Worm (Caenorhabditis elegans) whole organism, L2 larva: ENCODE measurements around the gene R10E8.6.
"Not testable (repeated sequence)": the region's sequence is repeated elsewhere in the genome, so short reads cannot be mapped to it uniquely, and the experiment has no call there.

ENCODE experiments used
- F13H6.1 ChIP-seq: sonication (generic microtip); optimal IDR thresholded peaks from 2 replicates; lab custom pipeline; 2016; ENCODE audit warnings: missing genetic modification characterization, missing compliant biosample characterization
- R02D3.7 ChIP-seq: fragments of 150-350 bp; optimal IDR thresholded peaks from 2 replicates; lab custom pipeline; 2014; ENCODE audit warnings: missing biosample characterization, missing genetic modification characterization
- ZK546.5 ChIP-seq: sonication (generic microtip); optimal IDR thresholded peaks from 2 replicates; lab custom pipeline; 2017; ENCODE audit warnings: missing biosample characterization, missing genetic modification characterization
- alr-1 ChIP-seq: fragments of 150-350 bp; optimal IDR thresholded peaks from 2 replicates; lab custom pipeline; 2014; ENCODE audit warnings: missing biosample characterization, missing genetic modification characterization
- ama-1 ChIP-seq: fragments of 150-350 bp; optimal IDR thresholded peaks from 2 replicates; lab custom pipeline; 2018; ENCODE audit warnings: inconsistent platforms
- ceh-16 ChIP-seq: fragments of 150-350 bp; optimal IDR thresholded peaks from 2 replicates; lab custom pipeline; 2014; ENCODE audit warnings: missing biosample characterization, missing genetic modification characterization
- ceh-82 ChIP-seq: fragments of 150-350 bp; optimal IDR thresholded peaks from 2 replicates; lab custom pipeline; 2014; ENCODE audit warnings: missing biosample characterization, missing genetic modification characterization
- crh-2 ChIP-seq: sonication (generic microtip); optimal IDR thresholded peaks from 2 replicates; lab custom pipeline; 2017; ENCODE audit warnings: missing biosample characterization, missing genetic modification characterization
- dmd-4 ChIP-seq: sonication (generic microtip); optimal IDR thresholded peaks from 2 replicates; lab custom pipeline; 2017; ENCODE audit warnings: missing biosample characterization, missing genetic modification characterization
- egl-27 ChIP-seq: sonication (generic microtip); optimal IDR thresholded peaks from 3 replicates; lab custom pipeline; 2017; ENCODE audit warnings: missing biosample characterization, missing genetic modification reagents, missing genetic modification characterization
- elt-3 ChIP-seq: sonication (generic microtip); optimal IDR thresholded peaks from 2 replicates; lab custom pipeline; 2017; ENCODE audit warnings: missing biosample characterization, missing genetic modification characterization
- fos-1 ChIP-seq: fragments of 150-350 bp; optimal IDR thresholded peaks from 2 replicates; lab custom pipeline; 2014; ENCODE audit warnings: missing biosample characterization, missing genetic modification characterization
- gmeb-1 ChIP-seq: fragments of 150-350 bp; optimal IDR thresholded peaks from 2 replicates; lab custom pipeline; 2014; ENCODE audit warnings: missing biosample characterization, missing genetic modification characterization
- lin-13 ChIP-seq: fragments of 150-350 bp; optimal IDR thresholded peaks from 2 replicates; lab custom pipeline; 2014; ENCODE audit warnings: missing biosample characterization, missing genetic modification reagents, missing genetic modification characterization
- lin-39 ChIP-seq: fragments of 150-350 bp; optimal IDR thresholded peaks from 2 replicates; lab custom pipeline; 2014; ENCODE audit warnings: missing biosample characterization, missing genetic modification reagents, missing genetic modification characterization
- mbf-1 ChIP-seq: sonication (generic microtip); optimal IDR thresholded peaks from 2 replicates; lab custom pipeline; 2017; ENCODE audit warnings: missing biosample characterization, missing genetic modification characterization
- nhr-11 ChIP-seq: fragments of 150-350 bp; optimal IDR thresholded peaks from 2 replicates; lab custom pipeline; 2014; ENCODE audit warnings: missing biosample characterization, missing genetic modification characterization
- nhr-12 ChIP-seq: fragments of 150-350 bp; optimal IDR thresholded peaks from 2 replicates; lab custom pipeline; 2014; ENCODE audit warnings: missing biosample characterization, missing genetic modification characterization
- nhr-23 ChIP-seq: fragments of 150-350 bp; optimal IDR thresholded peaks from 2 replicates; lab custom pipeline; 2014; ENCODE audit warnings: missing biosample characterization, missing genetic modification reagents, missing genetic modification characterization
- nhr-237 ChIP-seq: fragments of 150-350 bp; optimal IDR thresholded peaks from 2 replicates; lab custom pipeline; 2014; ENCODE audit warnings: missing biosample characterization, missing genetic modification characterization
- nhr-77 ChIP-seq: fragments of 150-350 bp; optimal IDR thresholded peaks from 2 replicates; lab custom pipeline; 2014; ENCODE audit warnings: missing biosample characterization, missing genetic modification characterization
- sem-4 ChIP-seq: fragments of 150-350 bp; optimal IDR thresholded peaks from 2 replicates; lab custom pipeline; 2014; ENCODE audit warnings: missing biosample characterization, missing genetic modification reagents, missing genetic modification characterization
- skn-1 ChIP-seq: sonication (generic microtip); optimal IDR thresholded peaks from 2 replicates; lab custom pipeline; 2017; ENCODE audit warnings: missing biosample characterization, missing genetic modification characterization
- sma-3 ChIP-seq: sonication (generic microtip); optimal IDR thresholded peaks from 2 replicates; lab custom pipeline; 2016; ENCODE audit warnings: missing genetic modification reagents, missing genetic modification characterization, missing compliant biosample characterization
- sma-9 ChIP-seq, 2 experiments: fragments of 150-350 bp in 1 of 2; sonication (generic microtip) in 1 of 2; optimal IDR thresholded peaks; 2 replicates each; lab custom pipeline; 2014 to 2016; ENCODE audit warnings: missing genetic modification characterization in 2 of 2, mild to moderate bottlenecking in 1 of 2, missing biosample characterization in 1 of 2, missing compliant biosample characterization in 1 of 2, missing genetic modification reagents in 1 of 2, moderate library complexity in 1 of 2
- snpc-4 ChIP-seq: fragments of 150-350 bp; optimal IDR thresholded peaks from 2 replicates; lab custom pipeline; 2014; ENCODE audit warnings: missing biosample characterization, missing genetic modification characterization
- unc-55 ChIP-seq: fragments of 150-350 bp; sonication (generic microtip); optimal IDR thresholded peaks from 3 replicates; lab custom pipeline; 2014; ENCODE audit warnings: missing biosample characterization, missing genetic modification reagents, missing genetic modification characterization
- unc-62 ChIP-seq: fragments of 150-350 bp; optimal IDR thresholded peaks from 2 replicates; lab custom pipeline; 2014; ENCODE audit warnings: missing biosample characterization, missing genetic modification reagents, missing genetic modification characterization
- zag-1 ChIP-seq: fragments of 150-350 bp; optimal IDR thresholded peaks from 2 replicates; lab custom pipeline; 2014; ENCODE audit warnings: missing biosample characterization, missing genetic modification characterization
- ztf-11 ChIP-seq: sonication (generic microtip); optimal IDR thresholded peaks from 2 replicates; lab custom pipeline; 2017; ENCODE audit warnings: missing biosample characterization, missing genetic modification characterization
- ztf-4 ChIP-seq: fragments of 150-350 bp; optimal IDR thresholded peaks from 2 replicates; lab custom pipeline; 2014; ENCODE audit warnings: missing biosample characterization, missing genetic modification characterization

Gene R10E8.6

ce11 chrV:18266238-18266637, at the start of gene R10E8.6:
R10E8.6 (minus strand) TSS chrV:18266391.
- TF ChIP-seq nhr-237 (tag; lab: Kevin White, UChicago) (no peak), fos-1 (tag; lab: Kevin White, UChicago) (peak; percentile 53), crh-2 (tag; lab: Kevin White, UChicago) (peak; percentile 10), ceh-82 (no peak)

ce11 chrV:18302414-18302813, 36.2 kb upstream of the R10E8.6 start, which contains the start of gene Y51A2A.6:
Y51A2A.6 (plus strand) TSS chrV:18302714.
- not testable (repeated sequence) for TF ChIP-seq nhr-77 (tag; lab: Kevin White, UChicago); sma-3 (GFP tag; lab: Kevin White, UChicago); sem-4 (tag; lab: Kevin White, UChicago)
- TF ChIP-seq, all 48 proteins: peak for 0; not testable (repeated sequence) for 48

ce11 chrV:18299313-18299712, 33.1 kb upstream of the R10E8.6 start:
- TF ChIP-seq mbf-1 (tag; lab: Kevin White, UChicago) (no peak), sma-3 (GFP tag; lab: Kevin White, UChicago) (no peak)

- TF ChIP-seq egl-27 (tag; lab: Kevin White, UChicago): no peak
- no peak for TF ChIP-seq ceh-16
- no peak for TF ChIP-seq lin-13
- TF ChIP-seq elt-3 (tag; lab: Kevin White, UChicago): no peak
- TF ChIP-seq ztf-4 (tag; lab: Kevin White, UChicago): no peak
- no peak for TF ChIP-seq ztf-11 (tag; lab: Kevin White, UChicago)
- no peak for TF ChIP-seq unc-62 (GFP tag; lab: Kevin White, UChicago)
- TF ChIP-seq nhr-11 (tag; lab: Kevin White, UChicago): no peak
- no peak for TF ChIP-seq unc-55
- TF ChIP-seq ZK546.5: no peak
- no peak for TF ChIP-seq skn-1 (tag; lab: Kevin White, UChicago)
- TF ChIP-seq nhr-77 (tag; lab: Kevin White, UChicago): no peak
- TF ChIP-seq sma-9 (GFP tag; optimal IDR thresholded peaks at IDR 0.05; lab: Kevin White, UChicago): no peak
- no peak for TF ChIP-seq sma-9 (tag; optimal IDR thresholded peaks at IDR 0.05; lab: Kevin White, UChicago)
- TF ChIP-seq dmd-4 (tag; lab: Kevin White, UChicago): no peak
- TF ChIP-seq gmeb-1: no peak
- no peak for TF ChIP-seq snpc-4 (tag; lab: Kevin White, UChicago)
Observed at ce11 chrV:18298506-18298905, 32.3 kb upstream of the R10E8.6 start, which contains the start of gene Y51A2A.5. Y51A2A.5 (plus strand) TSS chrV:18298806.

- TF ChIP-seq lin-39 (tag; lab: Kevin White, UChicago): no peak
- no peak for TF ChIP-seq skn-1 (tag; lab: Kevin White, UChicago)
- TF ChIP-seq egl-27 (tag; lab: Kevin White, UChicago): no peak
- no peak for TF ChIP-seq snpc-4 (tag; lab: Kevin White, UChicago)
- no peak for TF ChIP-seq zag-1 (tag; lab: Kevin White, UChicago)
- TF ChIP-seq nhr-23 (tag; lab: Kevin White, UChicago): no peak
- no peak for TF ChIP-seq alr-1
- TF ChIP-seq ama-1 (lab: Kevin White, UChicago): no peak
- TF ChIP-seq R02D3.7: no peak
- TF ChIP-seq sma-9 (GFP tag; optimal IDR thresholded peaks at IDR 0.05; lab: Kevin White, UChicago): no peak
- TF ChIP-seq sma-9 (tag; optimal IDR thresholded peaks at IDR 0.05; lab: Kevin White, UChicago): no peak
- TF ChIP-seq dmd-4 (tag; lab: Kevin White, UChicago): no peak
- TF ChIP-seq F13H6.1 (tag; lab: Kevin White, UChicago): no peak
- TF ChIP-seq fos-1 (tag; lab: Kevin White, UChicago): no peak
- no peak for TF ChIP-seq nhr-12 (tag; lab: Kevin White, UChicago)
- no peak for TF ChIP-seq ztf-4 (tag; lab: Kevin White, UChicago)
- no peak for TF ChIP-seq mbf-1 (tag; lab: Kevin White, UChicago)
- no peak for TF ChIP-seq unc-55
Observed at ce11 chrV:18292295-18292694, 26.1 kb upstream of the R10E8.6 start, which contains the start of gene Y51A2A.12. Y51A2A.12 (plus strand) TSS chrV:18292595.

- TF ChIP-seq snpc-4 (tag; lab: Kevin White, UChicago): no peak
Observed at ce11 chrV:18290642-18291041, 24.5 kb upstream of the R10E8.6 start, which contains the start of gene Y51A2A.4. Y51A2A.4 (plus strand) TSS chrV:18290942.
